Fruit fly (Drosophila melanogaster): ENCODE results near the gene Pyroxd1.

Gene Pyroxd1

DNA sequence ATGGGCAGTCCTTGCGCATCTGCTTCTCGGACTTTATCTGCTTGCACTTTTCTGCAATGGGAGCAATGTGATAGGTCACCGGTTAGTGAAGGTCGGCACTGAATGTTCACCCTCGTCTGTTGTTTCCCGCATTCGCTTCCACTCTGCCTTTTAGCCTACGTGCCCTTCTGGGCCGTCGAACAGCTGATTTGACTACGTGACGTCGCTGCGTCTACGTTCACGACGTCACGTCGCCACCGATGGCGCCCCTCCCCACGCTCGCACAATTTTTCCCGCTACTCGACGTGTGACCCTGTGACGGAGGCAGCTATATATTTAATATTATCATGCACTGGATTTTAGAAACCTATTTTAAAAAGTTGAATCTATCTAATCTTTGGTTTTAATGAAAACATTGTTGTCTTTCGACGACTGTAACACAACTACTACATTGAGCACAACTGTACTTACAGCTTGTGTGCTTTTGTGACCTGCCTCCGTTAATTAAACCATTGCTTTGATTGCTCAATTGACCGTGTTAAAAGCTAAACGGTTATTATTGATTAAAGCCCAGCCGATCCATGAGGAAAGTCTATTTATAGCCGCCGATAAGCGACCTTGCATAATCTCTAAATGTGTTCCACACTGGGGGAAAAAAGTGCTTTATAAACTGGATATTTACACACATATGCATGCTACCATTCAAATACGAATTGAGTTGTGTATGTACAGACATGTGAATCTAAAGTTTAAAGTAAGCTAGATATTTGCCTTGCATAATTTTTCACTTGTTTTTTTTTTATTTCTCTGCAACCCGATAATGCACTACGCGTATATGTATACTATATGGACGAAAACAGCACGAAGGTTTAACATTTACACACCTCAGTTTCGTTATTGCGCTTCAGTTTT lies 8.0 kb upstream of the Pyroxd1 start (continued):
- TF ChIP-seq lbe (GFP tag; optimal IDR thresholded peaks at IDR 0.05) (peak; percentile 47), tup (GFP tag; optimal IDR thresholded peaks at IDR 0.05) (no peak), CG1529 (GFP tag; optimal IDR thresholded peaks at IDR 0.05) (no peak), nmo (GFP tag; optimal IDR thresholded peaks at IDR 0.05) (no peak), yki (optimal IDR thresholded peaks at IDR 0.05) (no peak), CG12744 (GFP tag; optimal IDR thresholded peaks at IDR 0.05) (no peak), exex (tag; optimal IDR thresholded peaks at IDR 0.05) (peak; percentile 77), CG10543 (GFP tag; optimal IDR thresholded peaks at IDR 0.05) (peak; percentile 32), pb (GFP tag; optimal IDR thresholded peaks at IDR 0.05) (no peak), CG3995 (GFP tag; optimal IDR thresholded peaks at IDR 0.05) (no peak), hbn (GFP tag; IDR thresholded peaks at IDR 0.05; ENCODE audit: partially characterized antibody) (no peak), sd (tag; optimal IDR thresholded peaks at IDR 0.05) (no peak), CG2120 (GFP tag; optimal IDR thresholded peaks at IDR 0.05) (peak; percentile 19), disco-r (GFP tag; optimal IDR thresholded peaks at IDR 0.05) (no peak), CG10654 (GFP tag; optimal IDR thresholded peaks at IDR 0.05) (no peak), HLHmδ (GFP tag; optimal IDR thresholded peaks at IDR 0.05) (no peak), CG1603 (tag; optimal IDR thresholded peaks at IDR 0.05) (peak; percentile 23), MTF-1 (GFP tag; optimal IDR thresholded peaks at IDR 0.05; ENCODE audit: borderline replicate concordance) (no peak), Hr51 (GFP tag; optimal IDR thresholded peaks at IDR 0.05) (peak in 1 of 2 experiments; percentile 42), CG4820 (GFP tag; optimal IDR thresholded peaks at IDR 0.05) (no peak), ab (GFP tag; optimal IDR thresholded peaks at IDR 0.05) (no peak), Lpt (GFP tag; optimal IDR thresholded peaks at IDR 0.05) (no peak), lola (GFP tag; optimal IDR thresholded peaks at IDR 0.05) (no peak), CG8281 (tag; optimal IDR thresholded peaks at IDR 0.05) (no peak), CG17568 (GFP tag; optimal IDR thresholded peaks at IDR 0.05) (peak; percentile 18), sr (GFP tag; IDR thresholded peaks at IDR 0.05) (no peak), Usf (GFP tag; optimal IDR thresholded peaks at IDR 0.05) (no peak), CG10267 (tag; optimal IDR thresholded peaks at IDR 0.05) (no peak), chinmo (GFP tag; IDR thresholded peaks at IDR 0.05; ENCODE audit: partially characterized antibody) (peak; percentile 86; the same call in 2 of the 4 replicates), CG18476 (GFP tag; optimal IDR thresholded peaks at IDR 0.05) (no peak), Abd-B (GFP tag; optimal IDR thresholded peaks at IDR 0.05) (no peak), CG5245 (GFP tag; optimal IDR thresholded peaks at IDR 0.05) (no peak), bcd (GFP tag; optimal IDR thresholded peaks at IDR 0.05) (no peak), nerfin-2 (GFP tag; IDR thresholded peaks at IDR 0.05; ENCODE audit: partially characterized antibody) (no peak), org-1 (GFP tag; optimal IDR thresholded peaks at IDR 0.05) (no peak), CG30431 (GFP tag; optimal IDR thresholded peaks at IDR 0.05) (no peak), dpn (GFP tag; optimal IDR thresholded peaks at IDR 0.05) (peak in 1 of 2 experiments; percentile 5), twi (tag; optimal IDR thresholded peaks at IDR 0.05) (no peak), Hey (tag; optimal IDR thresholded peaks at IDR 0.05) (no peak), CG9727 (GFP tag; optimal IDR thresholded peaks at IDR 0.05) (no peak), Asciz (GFP tag; optimal IDR thresholded peaks at IDR 0.05) (peak; percentile 36), slbo (GFP tag; IDR thresholded peaks at IDR 0.05) (peak; percentile 51), tgo (GFP tag; IDR thresholded peaks at IDR 0.05) (no peak), CG7357 (GFP tag; IDR thresholded peaks at IDR 0.05) (no peak), ttk (GFP tag; IDR thresholded peaks at IDR 0.05) (no peak), zfh2 (GFP tag; optimal IDR thresholded peaks at IDR 0.05) (no peak), CG6654 (GFP tag; optimal IDR thresholded peaks at IDR 0.05) (no peak), Rfx (GFP tag; IDR thresholded peaks at IDR 0.05) (0 out of 2 replicates have a peak, but pooled peaks have one; percentile 33), trem (tag; optimal IDR thresholded peaks at IDR 0.05) (no peak)
